Fruit fly (Drosophila melanogaster) S2 (cell line): ENCODE results near the gene Drsl2.

Source experiments
- CG8478 ChIP-seq: fragments of >200 bp; optimal IDR thresholded peaks from 2 replicates; lab custom pipeline; 2018
- CTCF ChIP-seq, 2 experiments: fragments of >200 bp; optimal IDR thresholded peaks; 2 replicates each; lab custom pipeline; 2018

- TF ChIP-seq CTCF (optimal IDR thresholded peaks at IDR 0.05; lab: Kevin White, UChicago) (no peak), CG8478 (lab: Kevin White, UChicago) (no peak)
These were observed 39.1 kb downstream of the Drsl2 start for dm6 chr3L:3353297-3353696.
